Fruit fly (Drosophila melanogaster) whole organism, adult: ENCODE data around the gene CG7251.

ENCODE experiments used
- CG12768 ChIP-seq: fragments of 200-800 bp; sonication (Bioruptor generic); optimal IDR thresholded peaks from 2 replicates; lab custom pipeline; 2017; ENCODE audit warnings: missing biosample characterization, missing genetic modification characterization, mild to moderate bottlenecking, moderate library complexity, missing genetic modification reagents
- CG5204 ChIP-seq: fragments of 200-800 bp; sonication (Bioruptor generic); optimal IDR thresholded peaks from 2 replicates; lab custom pipeline; 2016; ENCODE audit warnings: missing biosample characterization, missing genetic modification characterization
- CG7045 ChIP-seq: fragments of 200-800 bp; sonication (Bioruptor generic); optimal IDR thresholded peaks from 2 replicates; lab custom pipeline; 2017; ENCODE audit warnings: missing biosample characterization, mild to moderate bottlenecking, missing genetic modification characterization
- CG7101 ChIP-seq: fragments of 200-800 bp; sonication (Bioruptor generic); optimal IDR thresholded peaks from 2 replicates; lab custom pipeline; 2018; ENCODE audit warnings: missing biosample characterization, mild to moderate bottlenecking, missing genetic modification characterization, moderate library complexity
- kay ChIP-seq: fragments of 200-800 bp; sonication (Bioruptor generic); peaks from one replicate; lab custom pipeline; 2016; ENCODE audit warnings: missing biosample characterization, missing genetic modification characterization, borderline replicate concordance
- toe ChIP-seq: fragments of 200-800 bp; sonication (Bioruptor generic); optimal IDR thresholded peaks from 2 replicates; lab custom pipeline; 2016; ENCODE audit warnings: missing biosample characterization, missing genetic modification characterization

DNA sequence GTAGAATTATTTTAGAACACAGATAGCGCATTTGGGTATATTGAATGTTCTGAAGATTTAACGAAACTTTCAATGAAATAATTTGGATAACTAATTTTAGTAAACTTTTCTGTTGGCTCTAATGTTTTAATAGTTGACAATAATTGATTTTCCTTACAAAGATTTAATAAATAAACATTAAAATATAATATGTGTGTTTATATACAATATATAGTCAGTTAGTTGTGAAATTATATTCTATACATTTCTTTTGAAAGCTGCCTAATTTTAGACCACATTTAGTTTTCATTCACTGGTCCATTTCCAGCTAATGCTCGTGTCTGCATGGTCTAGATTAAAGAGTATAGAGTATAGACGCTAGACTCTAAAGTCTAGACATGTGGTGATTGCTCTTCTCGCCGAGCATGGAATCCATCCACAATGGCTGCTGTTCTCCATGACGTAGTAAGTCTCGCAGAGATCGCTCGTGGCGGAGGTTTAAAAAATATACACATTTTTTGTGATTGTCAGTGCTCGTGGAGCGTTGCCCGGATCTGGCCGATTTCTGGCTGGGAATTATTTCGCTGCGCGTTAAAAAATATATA, 29.3 kb downstream of the CG7251 start, which contains the start of gene GluRIIB:
- TF ChIP-seq CG7045 (GFP tag; lab: Kevin White, UChicago), result no peak
- TF ChIP-seq CG5204 (GFP tag; lab: Kevin White, UChicago), result no peak
- TF ChIP-seq toe (GFP tag; lab: Kevin White, UChicago), result no peak
- TF ChIP-seq kay (GFP tag; lab: Kevin White, UChicago), result no peak
- TF ChIP-seq CG12768 (GFP tag; lab: Kevin White, UChicago), result no peak
- no peak for TF ChIP-seq CG7101
